Fruit fly (Drosophila melanogaster) Kc167 (cell line): ENCODE data around the gene CG6066.

Experiments used
- Myc ChIP-seq: fragments of >200 bp; optimal IDR thresholded peaks from 2 replicates; lab custom pipeline; 2017; ENCODE audit warnings: missing external identifiers
- Sin3A ChIP-seq: fragments of >200 bp; optimal IDR thresholded peaks from 2 replicates; lab custom pipeline; 2018; ENCODE audit warnings: missing external identifiers
- h ChIP-seq: fragments of >200 bp; optimal IDR thresholded peaks from 3 replicates; lab custom pipeline; 2018; ENCODE audit warnings: missing external identifiers
- insv ChIP-seq: fragments of >200 bp; optimal IDR thresholded peaks from 3 replicates; lab custom pipeline; 2018; ENCODE audit warnings: missing external identifiers
- psq ChIP-seq: fragments of >200 bp; optimal IDR thresholded peaks from 2 replicates; lab custom pipeline; 2017; ENCODE audit warnings: missing external identifiers
- ttk ChIP-seq: sonication (Bioruptor generic); optimal IDR thresholded peaks from 2 replicates; lab custom pipeline; 2017; ENCODE audit warnings: missing external identifiers

CG6066 gene

DNA sequence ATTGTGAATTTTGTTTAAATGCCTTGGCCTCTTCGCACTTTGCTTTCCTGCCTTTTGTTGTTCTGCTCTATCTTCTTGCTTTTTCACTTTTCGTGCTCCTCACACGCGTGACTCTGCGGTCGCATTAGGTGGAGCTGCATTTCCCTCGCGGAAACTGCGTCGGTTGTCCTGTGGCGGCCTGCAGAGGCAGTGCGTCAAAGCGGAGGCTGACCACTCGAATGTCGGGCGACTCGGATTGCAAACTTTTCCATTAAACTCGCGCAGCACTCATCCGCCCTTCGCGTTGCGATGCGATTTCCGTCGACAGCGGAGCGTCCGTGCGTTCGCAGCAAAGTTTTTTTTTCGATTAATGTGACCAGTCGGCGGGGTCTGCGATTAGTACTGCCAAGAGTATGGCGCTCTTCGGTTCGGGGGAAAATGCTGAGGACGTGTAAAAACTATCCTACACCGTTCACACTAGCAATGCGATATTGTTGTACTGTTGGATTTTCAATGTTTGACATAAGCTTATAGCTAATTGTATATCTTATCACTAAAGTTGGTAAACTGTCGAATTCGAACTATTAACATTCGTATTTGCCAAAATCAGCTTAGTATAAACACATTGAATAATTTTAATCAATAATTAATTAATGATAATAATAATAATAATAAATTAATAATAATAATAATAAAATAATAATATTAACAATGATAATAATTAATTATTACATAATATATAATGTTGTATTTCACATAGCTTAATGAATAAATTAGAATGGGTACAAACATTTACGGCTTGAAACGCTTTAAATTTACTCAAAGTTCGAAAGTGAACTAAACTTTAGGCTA is 34.4 kb upstream of the CG6066 start, which contains the start of gene CG6051:
Gene CG6051 (minus strand): TSS at position 385 of the 831 bp plus-strand sequence.
- TF ChIP-seq h (lab: Kevin White, UChicago) = no peak
- no peak for TF ChIP-seq insv
- TF ChIP-seq ttk = no peak
- no peak for TF ChIP-seq Sin3A (lab: Kevin White, UChicago)
- no peak for TF ChIP-seq Myc
- TF ChIP-seq psq = no peak

DNA sequence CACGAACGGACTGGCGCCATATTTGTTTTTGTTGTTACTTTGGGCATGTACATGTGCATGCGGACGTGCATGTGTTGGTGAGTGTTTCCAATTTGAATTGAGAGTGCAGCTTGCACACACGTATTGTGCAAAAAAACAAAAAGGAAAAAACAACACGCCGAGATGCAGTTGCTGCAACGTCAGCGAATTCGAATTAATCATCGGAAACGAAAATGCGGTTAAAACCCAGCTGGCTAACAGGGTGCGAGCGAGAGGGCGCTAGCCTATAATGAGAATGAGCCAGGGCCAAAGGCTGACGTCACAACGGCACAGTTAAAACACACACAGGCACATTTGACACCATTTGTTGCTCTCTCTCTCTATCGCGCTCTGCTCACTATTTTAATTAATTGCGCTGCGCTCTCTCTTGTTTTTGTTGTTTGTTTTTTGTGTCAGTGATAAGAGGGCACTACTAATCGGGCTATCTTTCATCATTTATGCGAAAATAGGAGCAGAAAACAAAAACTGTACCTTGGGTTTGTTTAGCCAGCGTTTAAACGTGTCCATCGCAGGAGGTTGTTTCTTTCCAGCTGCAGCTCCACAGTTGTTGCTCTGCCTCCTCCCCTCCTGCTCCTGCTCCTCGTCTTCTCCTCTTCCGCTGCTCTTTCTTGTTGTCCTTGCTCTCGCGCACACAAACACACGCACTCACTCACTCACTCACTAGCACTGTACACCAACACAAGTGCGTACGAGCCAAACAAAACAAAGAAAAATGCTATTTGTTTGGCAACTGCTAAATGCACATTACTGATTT is 33.6 kb upstream of the CG6066 start:
- TF ChIP-seq insv = no peak
- TF ChIP-seq ttk = no peak
- TF ChIP-seq Myc = no peak
- no peak for TF ChIP-seq psq
- TF ChIP-seq Sin3A (lab: Kevin White, UChicago) = no peak
- no peak for TF ChIP-seq h (lab: Kevin White, UChicago)

DNA sequence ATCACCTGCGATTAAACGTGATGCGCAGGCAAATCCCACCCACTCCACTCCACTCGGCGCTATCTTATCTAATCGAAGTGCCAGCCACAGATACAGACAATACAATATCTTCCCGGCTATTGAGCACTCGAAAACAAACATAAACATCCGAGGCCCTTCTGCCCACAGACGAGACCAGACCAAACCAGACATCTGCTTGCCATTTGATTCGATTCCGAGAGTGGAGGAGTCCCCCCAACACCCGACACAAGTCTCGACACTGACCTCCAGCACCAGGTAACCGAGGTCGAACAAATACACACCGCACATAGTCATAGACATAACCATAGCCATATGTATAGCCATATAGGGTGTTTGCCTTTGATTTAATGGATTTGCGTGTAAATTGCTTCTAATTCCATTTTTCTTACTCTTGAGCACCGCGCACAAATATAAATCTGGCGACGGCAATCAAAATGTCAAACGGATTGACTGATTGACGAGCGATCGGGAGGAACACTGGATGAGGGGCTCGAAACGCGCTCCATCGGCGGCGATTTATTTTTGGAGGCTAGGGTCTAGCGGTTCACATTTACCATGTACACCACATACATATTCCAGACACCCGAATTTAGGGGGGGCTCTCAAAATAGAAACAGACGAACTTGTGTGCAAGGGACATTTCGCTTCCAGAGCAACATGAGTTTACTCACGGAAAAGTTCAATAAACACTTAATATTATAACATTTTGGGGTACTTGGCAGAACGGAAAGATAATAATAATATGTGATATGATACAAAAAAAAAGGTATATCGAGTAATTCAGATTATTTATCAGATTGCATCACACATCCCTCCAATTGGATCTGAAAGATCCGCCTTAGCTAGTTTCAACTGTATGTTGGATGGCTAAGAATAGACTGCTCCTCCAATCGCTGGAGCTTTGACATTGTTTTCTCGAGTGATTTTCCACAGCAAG is 32.6 kb upstream of the CG6066 start:
- TF ChIP-seq insv (no peak), h (lab: Kevin White, UChicago) (no peak), psq (no peak), Myc (no peak), ttk (no peak), Sin3A (lab: Kevin White, UChicago) (no peak)

DNA sequence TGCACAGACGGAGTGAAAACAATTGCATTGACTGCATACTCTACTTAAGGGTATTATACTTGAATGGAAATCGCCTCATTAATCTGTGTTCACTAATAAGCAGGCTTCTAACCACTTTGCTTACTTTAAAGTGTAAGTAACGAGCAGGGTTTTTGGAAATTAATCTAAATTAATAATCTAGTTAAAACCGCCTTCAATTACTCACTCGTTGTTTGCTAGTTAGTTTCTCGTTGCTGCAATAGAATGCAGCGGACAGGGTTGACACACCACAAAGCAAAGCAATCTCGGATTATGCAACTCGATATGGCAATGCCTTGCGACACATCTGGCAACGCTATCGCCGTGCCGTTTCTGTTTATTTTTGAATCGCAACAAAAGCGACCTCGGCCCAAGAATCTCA is 23.5 kb upstream of the CG6066 start:
- TF ChIP-seq insv (no peak), Sin3A (lab: Kevin White, UChicago) (no peak), psq (no peak), ttk (no peak), Myc (no peak), h (lab: Kevin White, UChicago) (no peak)

DNA sequence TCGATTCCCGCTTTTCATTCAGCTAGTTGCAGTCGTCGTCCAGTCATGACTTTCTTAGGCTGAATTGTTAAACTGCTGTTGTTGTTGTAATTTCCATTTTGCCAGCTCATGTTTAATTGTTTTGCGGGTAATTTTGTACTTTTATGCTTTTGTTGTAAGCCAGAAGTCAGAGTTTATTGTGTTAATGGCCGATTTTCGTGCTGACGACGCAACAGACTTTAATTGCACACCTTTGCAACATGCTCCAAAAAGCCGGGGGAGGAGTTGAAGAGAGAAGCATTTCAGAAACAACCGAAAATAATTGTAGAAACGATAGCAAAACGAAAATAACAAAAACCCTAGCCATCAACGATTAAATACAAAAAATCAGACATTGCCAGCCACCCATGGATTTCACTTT is 22.2 kb upstream of the CG6066 start:
- no peak for TF ChIP-seq insv
- TF ChIP-seq Myc = no peak
- TF ChIP-seq ttk = no peak
- no peak for TF ChIP-seq Sin3A (lab: Kevin White, UChicago)
- TF ChIP-seq h (lab: Kevin White, UChicago) = no peak

DNA sequence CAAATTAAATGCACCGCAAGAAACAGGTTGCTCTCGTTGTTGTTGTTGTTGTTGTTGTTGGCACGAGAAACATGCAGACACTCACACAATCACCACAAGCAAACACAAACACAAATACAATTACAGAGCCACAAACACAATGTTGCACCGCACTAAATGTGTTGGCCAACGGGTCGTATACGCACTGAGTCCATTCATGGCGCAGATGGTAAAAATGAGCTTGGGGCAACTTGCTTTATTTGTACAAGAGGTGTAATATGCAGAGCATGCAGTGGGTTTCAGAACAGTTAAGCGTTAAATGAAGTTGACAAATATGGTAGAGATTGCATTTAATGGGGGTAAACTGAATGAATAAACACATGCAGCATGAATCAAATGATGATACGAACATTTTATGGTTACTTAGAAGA is 21.4 kb upstream of the CG6066 start:
- TF ChIP-seq ttk (no peak), Sin3A (lab: Kevin White, UChicago) (no peak), Myc (no peak), psq (no peak), insv (no peak), h (lab: Kevin White, UChicago) (no peak)

DNA sequence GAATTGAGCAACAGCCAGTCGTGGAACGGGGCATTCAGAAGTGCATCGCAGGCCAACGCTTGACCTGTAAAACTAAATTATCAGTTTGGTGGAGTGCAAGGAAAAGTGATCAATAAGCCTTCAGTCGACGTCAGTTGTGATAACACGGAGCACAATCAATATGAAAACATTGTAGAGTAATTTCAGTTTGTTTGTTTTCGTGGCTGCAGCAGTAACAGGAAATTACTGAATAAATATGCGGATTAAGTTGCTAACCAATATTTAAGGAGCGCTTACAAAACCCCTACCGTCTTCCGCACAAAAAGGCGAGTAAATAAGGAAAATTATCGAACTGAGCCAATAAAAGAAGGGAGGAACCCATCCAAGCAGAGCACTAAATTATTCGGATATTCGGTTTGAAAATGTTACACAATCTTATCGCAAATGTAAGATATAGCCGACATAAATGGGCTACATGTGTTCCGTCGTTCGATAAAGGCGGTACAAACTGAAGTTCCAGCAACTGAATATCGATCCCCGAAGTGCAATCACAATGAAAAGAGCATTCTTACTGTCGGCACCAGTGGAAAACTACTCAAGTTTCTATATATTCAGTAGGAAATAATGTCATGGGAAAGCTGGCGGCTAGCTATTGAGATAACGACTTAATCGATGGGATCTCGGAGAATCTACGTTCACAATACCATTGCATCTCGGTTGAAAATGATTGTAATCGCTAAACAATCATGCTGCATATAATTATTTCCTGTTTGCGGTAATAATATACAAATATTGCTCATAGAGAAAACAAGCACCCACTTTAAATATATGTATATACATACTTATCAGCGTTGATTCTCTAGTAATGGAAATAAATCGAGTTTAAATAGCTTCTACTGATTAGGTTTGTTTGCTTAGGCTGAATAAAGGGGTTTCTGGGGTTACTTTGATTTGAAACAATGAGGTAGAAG is 19.5 kb upstream of the CG6066 start:
- TF ChIP-seq h (lab: Kevin White, UChicago) (no peak), ttk (no peak), Myc (no peak), psq (no peak), Sin3A (lab: Kevin White, UChicago) (no peak), insv (no peak)

DNA sequence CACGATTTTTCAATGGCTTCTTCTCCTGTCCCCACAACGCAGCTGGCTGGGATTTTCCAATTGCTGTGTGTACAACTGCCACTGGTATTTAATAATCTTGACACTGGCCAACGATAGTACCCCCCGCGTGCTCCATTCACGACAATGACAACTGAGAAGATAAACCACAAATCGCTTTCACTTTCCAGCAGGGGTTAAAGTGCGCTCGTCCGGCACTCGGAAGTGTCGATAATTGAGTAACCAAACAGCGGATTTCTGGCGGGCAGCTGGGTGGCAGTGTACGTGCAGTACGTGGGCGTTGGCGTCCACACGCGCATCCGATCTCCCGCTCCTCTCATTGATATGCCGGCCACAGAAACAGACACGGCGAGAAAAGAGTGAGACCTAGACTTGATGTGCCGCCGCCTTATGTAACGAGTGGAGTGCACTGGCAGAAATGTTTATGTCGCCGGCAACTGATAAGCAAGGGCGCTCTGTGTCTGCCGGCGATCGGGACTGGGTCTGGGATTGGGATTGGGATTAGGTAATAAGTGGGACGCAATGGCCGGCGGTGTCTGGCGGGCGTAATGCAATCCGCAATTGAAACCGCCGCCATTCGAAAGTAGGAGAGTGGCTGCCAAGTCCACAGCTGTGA is 18.3 kb upstream of the CG6066 start:
- TF ChIP-seq ttk = no peak
- TF ChIP-seq psq = no peak
- no peak for TF ChIP-seq h (lab: Kevin White, UChicago)
- TF ChIP-seq Sin3A (lab: Kevin White, UChicago) = no peak
- TF ChIP-seq Myc = no peak
- no peak for TF ChIP-seq insv

DNA sequence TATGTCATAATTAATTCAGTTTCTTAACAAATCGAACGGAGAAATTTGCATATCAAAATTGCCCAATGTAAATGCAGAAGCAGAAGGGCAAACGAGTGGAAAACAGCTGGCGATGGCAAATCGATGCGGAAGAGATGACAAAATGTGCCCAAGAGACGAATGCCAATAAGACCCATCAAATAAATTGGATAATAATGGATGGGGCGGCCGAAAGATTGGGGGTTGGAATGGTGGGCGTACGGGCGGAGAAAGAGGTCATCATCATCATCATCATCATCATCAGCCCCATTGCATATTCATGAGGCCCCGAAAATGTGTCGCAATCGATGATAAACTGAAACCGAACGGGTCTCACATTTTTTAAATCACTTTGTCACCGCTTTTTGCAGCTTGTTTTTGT is 17.5 kb upstream of the CG6066 start:
- no peak for TF ChIP-seq psq

DNA sequence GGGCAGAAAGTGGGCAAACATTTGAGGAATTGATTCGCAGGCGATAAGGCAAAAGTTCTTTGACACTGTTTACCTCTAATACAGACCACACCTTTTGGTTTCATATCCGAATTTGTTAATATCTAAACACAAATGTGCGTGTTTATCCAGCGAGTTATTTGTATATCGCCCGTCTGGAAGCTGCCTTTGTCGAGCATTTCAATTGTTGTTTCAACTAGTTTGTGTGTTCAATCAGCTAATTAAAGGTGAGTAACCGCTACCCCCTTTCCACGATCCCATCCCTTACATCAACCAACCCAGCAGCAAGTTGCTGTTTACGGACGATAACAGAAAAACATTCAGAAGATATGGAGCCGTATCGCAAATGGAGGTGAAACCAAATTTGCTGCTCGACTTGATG is 14.9 kb upstream of the CG6066 start:
- TF ChIP-seq h (lab: Kevin White, UChicago) (no peak), Sin3A (lab: Kevin White, UChicago) (no peak), Myc (no peak), psq (no peak), insv (no peak), ttk (no peak)

DNA sequence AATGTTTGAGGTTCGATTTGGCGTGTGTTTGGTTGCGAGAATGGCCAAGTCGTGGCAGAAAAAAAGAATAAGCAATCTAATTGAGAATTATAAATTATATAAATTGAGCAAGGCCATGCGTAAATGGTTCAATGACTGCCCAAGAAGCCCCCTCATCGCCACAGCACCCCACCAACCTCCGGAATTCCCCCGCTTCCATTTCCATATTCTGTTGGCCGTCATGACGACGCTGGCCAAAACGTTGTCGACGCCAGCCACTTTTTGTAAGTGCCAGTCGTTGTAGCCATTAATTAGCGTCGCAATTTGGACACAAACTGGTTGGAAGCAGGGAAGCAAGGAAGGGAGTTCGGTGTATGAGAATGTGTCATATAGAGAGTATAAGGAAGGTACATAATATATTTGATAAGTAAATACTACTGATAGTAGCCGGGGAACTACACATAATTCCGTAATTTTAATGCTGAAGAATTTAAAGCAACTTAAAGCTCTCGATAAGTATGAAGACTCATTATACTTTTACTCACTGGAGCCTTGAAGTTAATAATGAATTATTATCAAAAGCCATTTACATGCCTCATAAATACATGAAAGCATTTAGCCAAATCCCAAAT is 14.1 kb upstream of the CG6066 start:
- TF ChIP-seq h (lab: Kevin White, UChicago) (no peak), Myc (no peak), insv (no peak), ttk (no peak), psq (no peak), Sin3A (lab: Kevin White, UChicago) (no peak)
